Fruit fly (Drosophila melanogaster): ENCODE measurements around the gene CG42245.

Gene CG42245

DNA sequence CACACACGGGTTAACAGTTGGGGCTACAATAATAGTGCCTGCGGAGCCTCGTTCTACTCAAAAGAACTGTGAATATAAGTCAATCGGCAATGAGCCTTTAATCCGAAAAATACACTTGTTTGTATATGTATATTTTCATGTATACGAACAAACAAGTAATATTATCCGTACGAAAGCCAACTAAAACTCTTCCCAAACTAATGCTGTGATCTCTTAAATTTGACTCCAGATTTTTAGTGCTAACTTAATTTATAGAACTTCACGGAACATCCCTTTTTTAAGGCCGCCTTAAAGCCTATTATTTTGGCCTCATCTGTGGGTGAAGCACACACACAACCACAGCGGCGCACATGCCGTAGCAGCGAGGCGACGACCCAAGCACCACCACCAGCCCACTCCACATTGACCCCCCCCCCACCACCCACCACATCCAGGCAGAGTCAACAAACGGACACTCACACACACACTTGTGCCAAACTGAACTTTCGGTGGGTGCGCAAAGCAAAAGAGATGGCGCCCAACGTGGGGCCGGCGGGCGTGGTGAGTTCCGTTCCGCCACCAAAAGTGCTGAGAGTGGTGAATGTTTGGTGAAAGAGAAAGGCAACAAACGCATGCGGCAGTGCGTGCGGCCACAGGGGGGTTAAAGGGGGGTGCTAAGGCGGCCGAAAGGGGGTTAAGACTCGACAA, 47.3 kb upstream of the CG42245 start (continued):
- peak; percentile 75 for TF ChIP-seq CG7786 (GFP tag; optimal IDR thresholded peaks at IDR 0.05)
- peak; percentile 42 for TF ChIP-seq ab (GFP tag; optimal IDR thresholded peaks at IDR 0.05)
- peak; percentile 74 for TF ChIP-seq Ada2b (GFP tag; IDR thresholded peaks at IDR 0.05)
- peak; percentile 81 for TF ChIP-seq CG6813 (GFP tag; optimal IDR thresholded peaks at IDR 0.05)
- peak; percentile 50 for TF ChIP-seq CG13894 (tag; optimal IDR thresholded peaks at IDR 0.05)
- TF ChIP-seq D19A (tag; optimal IDR thresholded peaks at IDR 0.05) = peak; percentile 42
- peak; percentile 47 for TF ChIP-seq sob (GFP tag; IDR thresholded peaks at IDR 0.05)
- TF ChIP-seq CG4730 (GFP tag; IDR thresholded peaks at IDR 0.05) = peak; percentile 48
- TF ChIP-seq CG9609 (GFP tag; optimal IDR thresholded peaks at IDR 0.05) = peak; percentile 66
- no peak for TF ChIP-seq corto (GFP tag; optimal IDR thresholded peaks at IDR 0.05)
- peak; percentile 83 for TF ChIP-seq CG15601 (tag; optimal IDR thresholded peaks at IDR 0.05)
- peak; percentile 67 for TF ChIP-seq Dek (tag; optimal IDR thresholded peaks at IDR 0.05)
- peak; percentile 59 for TF ChIP-seq CG8089 (GFP tag; optimal IDR thresholded peaks at IDR 0.05)
- peak; percentile 75 for TF ChIP-seq CG4424 (GFP tag; optimal IDR thresholded peaks at IDR 0.05)
- peak; percentile 20 for TF ChIP-seq schlank (tag; optimal IDR thresholded peaks at IDR 0.05)
- TF ChIP-seq CG17359 (tag; optimal IDR thresholded peaks at IDR 0.05) = peak; percentile 83
- TF ChIP-seq row (GFP tag; IDR thresholded peaks at IDR 0.05) = peak; percentile 81
- TF ChIP-seq CG33557 (GFP tag; optimal IDR thresholded peaks at IDR 0.05) = peak; percentile 64
- peak; percentile 78 for TF ChIP-seq Ssrp (tag; optimal IDR thresholded peaks at IDR 0.05)
- peak; percentile 53 for TF ChIP-seq twi (tag; optimal IDR thresholded peaks at IDR 0.05)
- TF ChIP-seq CG11456 (GFP tag; IDR thresholded peaks at IDR 0.05) = 0 out of 3 replicates have a peak, but pooled peaks have one; percentile 50
- TF ChIP-seq hth (optimal IDR thresholded peaks at IDR 0.05) = no peak
- TF ChIP-seq ase (GFP tag; IDR thresholded peaks at IDR 0.05) = peak; percentile 45; the same call in 1 of the 3 replicates
- TF ChIP-seq CG17829 (tag; optimal IDR thresholded peaks at IDR 0.05) = peak; percentile 83
- peak; percentile 52 for TF ChIP-seq CG2116 (GFP tag; optimal IDR thresholded peaks at IDR 0.05)
- TF ChIP-seq pfk (GFP tag; optimal IDR thresholded peaks at IDR 0.05) = no peak
- TF ChIP-seq CG10147 (GFP tag; optimal IDR thresholded peaks at IDR 0.05) = peak; percentile 83
- no peak for TF ChIP-seq pan (optimal IDR thresholded peaks at IDR 0.05)
- peak in 1 of 2 experiments; percentile 72 for TF ChIP-seq pan (GFP tag; optimal IDR thresholded peaks at IDR 0.05 in 1 of 2, IDR thresholded peaks at IDR 0.05 in 1 of 2)
- TF ChIP-seq CG2875 (GFP tag; optimal IDR thresholded peaks at IDR 0.05) = peak; percentile 73
- peak; percentile 87 for TF ChIP-seq CG2120 (GFP tag; optimal IDR thresholded peaks at IDR 0.05)
- no peak for TF ChIP-seq CG7271 (tag; optimal IDR thresholded peaks at IDR 0.05)
- no peak for TF ChIP-seq Neu2 (GFP tag; optimal IDR thresholded peaks at IDR 0.05; ENCODE audit: borderline replicate concordance)
- no peak for TF ChIP-seq otp (GFP tag; IDR thresholded peaks at IDR 0.05)
- TF ChIP-seq Bgb (GFP tag; IDR thresholded peaks at IDR 0.05; ENCODE audit: partially characterized antibody) = peak; percentile 58; the same call in 1 of the 2 replicates
- peak; percentile 81 for TF ChIP-seq Six4 (GFP tag; optimal IDR thresholded peaks at IDR 0.05)
- TF ChIP-seq CG10462 (GFP tag; optimal IDR thresholded peaks at IDR 0.05) = peak; percentile 76
- peak; percentile 14 for TF ChIP-seq CG9797 (GFP tag; optimal IDR thresholded peaks at IDR 0.05)
- TF ChIP-seq CG13123 (GFP tag; optimal IDR thresholded peaks at IDR 0.05) = peak; percentile 56
- TF ChIP-seq Rx (GFP tag; IDR thresholded peaks at IDR 0.05) = peak; percentile 8; the same call in 1 of the 2 replicates
- peak; percentile 54 for TF ChIP-seq maf-S (GFP tag; optimal IDR thresholded peaks at IDR 0.05)
- no peak for TF ChIP-seq Hmx (GFP tag; optimal IDR thresholded peaks at IDR 0.05)
- peak; percentile 76 for TF ChIP-seq unpg (GFP tag; optimal IDR thresholded peaks at IDR 0.05)
- TF ChIP-seq CG12659 (GFP tag; optimal IDR thresholded peaks at IDR 0.05) = peak; percentile 88
- TF ChIP-seq zen (tag; optimal IDR thresholded peaks at IDR 0.05) = peak; percentile 31
- 0 out of 3 replicates have a peak, but pooled peaks have one; percentile 41 for TF ChIP-seq CG6791 (GFP tag; IDR thresholded peaks at IDR 0.05; ENCODE audit: partially characterized antibody)
- peak; percentile 40; the same call in 1 of the 3 replicates for TF ChIP-seq B-H1 (GFP tag; IDR thresholded peaks at IDR 0.05)
- peak; percentile 87 for TF ChIP-seq CG12391 (tag; optimal IDR thresholded peaks at IDR 0.05)
- TF ChIP-seq CG33213 (GFP tag; optimal IDR thresholded peaks at IDR 0.05) = peak; percentile 57
